Worm (Caenorhabditis elegans) whole organism, mixed stage, embryonic: Measurements from ENCODE around the gene glrx-3.

Experiments
- M03D4.4 ChIP-seq: sonication (generic microtip); optimal IDR thresholded peaks from 2 replicates; lab custom pipeline; 2017; ENCODE audit warnings: mild to moderate bottlenecking, missing genetic modification characterization, missing compliant biosample characterization
- bed-3 ChIP-seq: fragments of 200-800 bp; sonication (Bioruptor generic); optimal IDR thresholded peaks from 3 replicates; lab custom pipeline; 2018; ENCODE audit warnings: mild to moderate bottlenecking, missing genetic modification characterization, moderate library complexity, missing compliant biosample characterization
- blmp-1 ChIP-seq: fragments of 150-350 bp; optimal IDR thresholded peaks from 2 replicates; lab custom pipeline; 2014; ENCODE audit warnings: missing biosample characterization, missing genetic modification characterization
- ceh-39 ChIP-seq: fragments of 150-350 bp; optimal IDR thresholded peaks from 2 replicates; lab custom pipeline; 2014; ENCODE audit warnings: missing biosample characterization, missing genetic modification characterization
- ceh-43 ChIP-seq: fragments of 200-800 bp; sonication (Bioruptor generic); optimal IDR thresholded peaks from 2 replicates; lab custom pipeline; 2018; ENCODE audit warnings: mild to moderate bottlenecking, missing genetic modification characterization, moderate library complexity, missing compliant biosample characterization
- ceh-83 ChIP-seq: fragments of 200-800 bp; sonication (Bioruptor generic); optimal IDR thresholded peaks from 2 replicates; lab custom pipeline; 2018; ENCODE audit warnings: mild to moderate bottlenecking, missing genetic modification characterization, missing compliant biosample characterization
- ces-1 ChIP-seq: fragments of 150-350 bp; optimal IDR thresholded peaks from 2 replicates; lab custom pipeline; 2014; ENCODE audit warnings: missing biosample characterization, missing genetic modification reagents, missing genetic modification characterization
- cnd-1 ChIP-seq: fragments of 200-800 bp; sonication (Bioruptor generic); optimal IDR thresholded peaks from 2 replicates; lab custom pipeline; 2018; ENCODE audit warnings: mild to moderate bottlenecking, missing genetic modification characterization, missing compliant biosample characterization
- drap-1 ChIP-seq: fragments of 200-800 bp; sonication (Bioruptor generic); optimal IDR thresholded peaks from 3 replicates; lab custom pipeline; 2018; ENCODE audit warnings: mild to moderate bottlenecking, missing genetic modification characterization, missing compliant biosample characterization
- elt-1 ChIP-seq: sonication (generic microtip); optimal IDR thresholded peaks from 2 replicates; lab custom pipeline; 2017; ENCODE audit warnings: missing genetic modification characterization, mild to moderate bottlenecking, missing compliant biosample characterization, antibody characterized with exemption, moderate library complexity, borderline replicate concordance; ENCODE audit not compliant: insufficient read depth
- elt-3 ChIP-seq: fragments of 150-350 bp; optimal IDR thresholded peaks from 2 replicates; lab custom pipeline; 2014; ENCODE audit warnings: missing biosample characterization, missing genetic modification characterization
- flh-1 ChIP-seq: fragments of 200-800 bp; sonication (Bioruptor generic); optimal IDR thresholded peaks from 2 replicates; lab custom pipeline; 2018; ENCODE audit warnings: mild to moderate bottlenecking, missing genetic modification characterization, moderate library complexity, missing compliant biosample characterization
- ham-2 ChIP-seq: fragments of 200-800 bp; sonication (Bioruptor generic); optimal IDR thresholded peaks from 2 replicates; lab custom pipeline; 2018; ENCODE audit warnings: mild to moderate bottlenecking, missing genetic modification characterization, missing compliant biosample characterization
- hlh-1 ChIP-seq: fragments of 150-350 bp; optimal IDR thresholded peaks from 2 replicates; lab custom pipeline; 2014; ENCODE audit warnings: missing biosample characterization, missing genetic modification reagents, missing genetic modification characterization
- lin-13 ChIP-seq: fragments of 150-350 bp; optimal IDR thresholded peaks from 2 replicates; lab custom pipeline; 2014; ENCODE audit warnings: missing biosample characterization, missing genetic modification characterization
- lin-32 ChIP-seq: fragments of 200-800 bp; sonication (Bioruptor generic); optimal IDR thresholded peaks from 2 replicates; lab custom pipeline; 2018; ENCODE audit warnings: mild to moderate bottlenecking, missing genetic modification characterization, missing compliant biosample characterization
- mep-1 ChIP-seq: fragments of 150-350 bp; optimal IDR thresholded peaks from 2 replicates; lab custom pipeline; 2017; ENCODE audit warnings: missing biosample characterization, missing genetic modification reagents, missing genetic modification characterization, inconsistent platforms
- nhr-12 ChIP-seq: fragments of 150-350 bp; optimal IDR thresholded peaks from 2 replicates; lab custom pipeline; 2014; ENCODE audit warnings: missing biosample characterization, missing genetic modification characterization
- nhr-2 ChIP-seq: fragments of 150-350 bp; optimal IDR thresholded peaks from 2 replicates; lab custom pipeline; 2014; ENCODE audit warnings: missing biosample characterization, missing genetic modification characterization
- nhr-28 ChIP-seq: fragments of 150-350 bp; optimal IDR thresholded peaks from 2 replicates; lab custom pipeline; 2014; ENCODE audit warnings: missing biosample characterization, missing genetic modification characterization
- pha-4 ChIP-seq: fragments of 150-350 bp; optimal IDR thresholded peaks from 2 replicates; lab custom pipeline; 2018; ENCODE audit warnings: missing biosample characterization, missing genetic modification reagents, missing genetic modification characterization
- sem-2 ChIP-seq: fragments of 200-800 bp; sonication (Bioruptor generic); optimal IDR thresholded peaks from 2 replicates; lab custom pipeline; 2018; ENCODE audit warnings: mild to moderate bottlenecking, missing genetic modification characterization, missing compliant biosample characterization
- snpc-4 ChIP-seq: fragments of 150-350 bp; optimal IDR thresholded peaks from 2 replicates; lab custom pipeline; 2014; ENCODE audit warnings: missing biosample characterization, missing genetic modification characterization
- sptf-1 ChIP-seq: sonication (generic microtip); optimal IDR thresholded peaks from 2 replicates; lab custom pipeline; 2017; ENCODE audit warnings: mild to moderate bottlenecking, missing genetic modification characterization, moderate library complexity, missing compliant biosample characterization
- tbx-8 ChIP-seq: fragments of 200-800 bp; sonication (Bioruptor generic); optimal IDR thresholded peaks from 2 replicates; lab custom pipeline; 2018; ENCODE audit warnings: mild to moderate bottlenecking, missing genetic modification characterization, moderate library complexity, missing compliant biosample characterization
- unc-120 ChIP-seq: sonication (generic microtip); optimal IDR thresholded peaks from 2 replicates; lab custom pipeline; 2017; ENCODE audit warnings: missing genetic modification characterization, missing compliant biosample characterization; ENCODE audit not compliant: poor library complexity, severe bottlenecking
- unc-39 ChIP-seq: fragments of 150-350 bp; optimal IDR thresholded peaks from 2 replicates; lab custom pipeline; 2014; ENCODE audit warnings: missing biosample characterization, missing genetic modification characterization
- unc-62 ChIP-seq: fragments of 150-350 bp; optimal IDR thresholded peaks from 2 replicates; lab custom pipeline; 2014; ENCODE audit warnings: missing biosample characterization, missing genetic modification reagents, missing genetic modification characterization
- ztf-11 ChIP-seq: fragments of 150-350 bp; optimal IDR thresholded peaks from 2 replicates; lab custom pipeline; 2014; ENCODE audit warnings: missing biosample characterization, missing genetic modification characterization

The glrx-3 gene

DNA sequence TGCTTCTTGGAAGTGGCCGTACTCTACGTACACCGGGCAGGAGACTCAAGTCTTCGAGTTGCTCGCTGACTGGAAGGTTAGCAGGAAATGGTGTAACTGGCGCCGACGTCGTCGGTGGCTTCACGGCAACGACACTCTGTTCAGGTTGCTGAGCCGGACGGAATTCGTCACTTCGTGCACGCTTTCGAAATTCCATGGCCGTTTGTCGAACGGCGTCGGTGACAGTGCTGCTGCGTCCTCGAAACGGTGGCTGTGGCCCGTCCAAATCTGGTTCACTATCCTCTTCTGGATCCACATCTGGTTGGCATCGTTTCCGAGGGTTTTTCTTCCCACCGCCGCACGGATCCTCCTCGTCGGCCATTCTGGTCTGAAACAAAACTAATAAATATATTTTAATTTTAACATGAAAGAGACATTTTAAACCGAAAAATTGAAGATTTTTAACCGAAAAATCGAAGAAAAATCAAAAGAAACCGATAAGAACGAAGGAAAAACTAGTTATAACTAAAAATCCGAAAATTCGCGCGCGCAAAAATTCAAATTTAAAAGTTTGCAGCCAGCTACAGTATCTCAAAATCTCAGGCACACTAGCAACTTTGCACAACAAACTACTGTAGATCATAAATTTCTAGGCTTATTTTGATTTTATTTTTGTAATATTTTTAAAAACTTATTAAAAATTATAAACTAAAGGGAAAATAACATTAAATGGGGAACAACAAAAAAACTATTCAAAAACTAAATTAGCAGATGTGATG is 34.9 kb upstream of the glrx-3 start, which contains the start of gene F32D1.7:
F32D1.7 (minus strand) TSS at position 367 of the 758 bp plus-strand sequence.
- no peak for TF ChIP-seq flh-1
- TF ChIP-seq ztf-11 (tag; lab: Kevin White, UChicago): no peak
- TF ChIP-seq mep-1 (tag; lab: Kevin White, UChicago): no peak
- no peak for TF ChIP-seq ham-2
- TF ChIP-seq elt-1 (tag; lab: Kevin White, UChicago): no peak
- no peak for TF ChIP-seq unc-120
- no peak for TF ChIP-seq nhr-2 (tag; lab: Kevin White, UChicago)
- TF ChIP-seq ceh-39 (tag; lab: Kevin White, UChicago): no peak
- TF ChIP-seq bed-3 (GFP tag; lab: Kevin White, UChicago): no peak
- TF ChIP-seq drap-1 (GFP tag; lab: Kevin White, UChicago): no peak
- no peak for TF ChIP-seq unc-39 (tag; lab: Kevin White, UChicago)
- TF ChIP-seq blmp-1 (tag; lab: Kevin White, UChicago): no peak
- TF ChIP-seq snpc-4 (tag; lab: Kevin White, UChicago): no peak

DNA sequence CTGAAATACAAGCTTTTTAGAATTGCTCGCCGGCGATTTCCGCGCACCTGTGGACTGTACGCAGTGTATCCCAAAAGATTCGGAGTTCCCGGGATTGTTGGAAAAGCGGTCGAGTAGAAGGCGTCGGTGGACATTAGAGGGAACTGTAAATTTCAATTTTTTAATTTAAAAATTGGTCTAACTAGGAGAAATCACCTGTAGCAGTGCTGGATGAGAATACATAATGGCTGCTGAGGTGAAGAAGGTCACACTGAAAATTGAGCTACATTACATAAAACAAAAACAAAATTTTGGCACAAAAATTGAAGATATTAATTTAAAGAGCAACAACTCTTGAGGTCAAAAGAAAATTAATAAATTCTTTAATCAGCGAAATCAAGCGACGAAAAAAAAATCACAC is 33.5 kb upstream of the glrx-3 start, which contains the start of gene neg-1:
neg-1 (minus strand) TSS at position 250 of the 400 bp plus-strand sequence.
- no peak for TF ChIP-seq elt-3 (tag; lab: Kevin White, UChicago)
- no peak for TF ChIP-seq ces-1 (GFP tag; lab: Kevin White, UChicago)
- TF ChIP-seq nhr-28: no peak
- TF ChIP-seq nhr-12 (tag; lab: Kevin White, UChicago): no peak
- no peak for TF ChIP-seq ceh-83 (GFP tag; lab: Kevin White, UChicago)
- TF ChIP-seq bed-3 (GFP tag; lab: Kevin White, UChicago): no peak
- TF ChIP-seq ceh-43 (GFP tag; lab: Kevin White, UChicago): no peak
- TF ChIP-seq cnd-1 (tag; lab: Kevin White, UChicago): no peak
- no peak for TF ChIP-seq unc-39 (tag; lab: Kevin White, UChicago)
- no peak for TF ChIP-seq flh-1
- TF ChIP-seq sptf-1 (tag; lab: Kevin White, UChicago): no peak
- TF ChIP-seq drap-1 (GFP tag; lab: Kevin White, UChicago): no peak
- TF ChIP-seq lin-13 (tag; lab: Kevin White, UChicago): no peak
- no peak for TF ChIP-seq snpc-4 (tag; lab: Kevin White, UChicago)
- TF ChIP-seq tbx-8 (GFP tag; lab: Kevin White, UChicago): no peak
- no peak for TF ChIP-seq sem-2 (GFP tag; lab: Kevin White, UChicago)

DNA sequence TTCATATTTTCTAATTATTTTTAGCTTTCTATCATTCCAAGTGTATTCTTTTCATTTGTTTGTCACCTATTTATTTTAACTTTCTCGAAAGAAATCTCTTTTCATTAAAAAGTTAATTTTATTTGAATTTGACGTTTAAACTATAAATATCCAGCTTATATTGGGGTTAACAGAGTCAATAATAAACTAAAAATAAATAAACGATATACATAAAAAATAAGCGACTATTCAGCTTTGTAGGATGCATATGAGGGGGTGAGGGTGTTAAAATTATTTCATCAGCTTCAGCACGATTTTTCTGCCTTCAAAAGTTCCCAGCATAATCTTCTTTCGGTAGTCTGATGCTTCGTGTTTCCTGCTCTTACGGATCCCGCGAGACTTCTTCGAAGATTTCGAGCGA is 32.5 kb upstream of the glrx-3 start:
- TF ChIP-seq elt-1 (tag; lab: Kevin White, UChicago): no peak
- no peak for TF ChIP-seq cnd-1 (tag; lab: Kevin White, UChicago)
- no peak for TF ChIP-seq mep-1 (tag; lab: Kevin White, UChicago)
- no peak for TF ChIP-seq M03D4.4 (tag; lab: Kevin White, UChicago)
- TF ChIP-seq ces-1 (GFP tag; lab: Kevin White, UChicago): no peak
- TF ChIP-seq ztf-11 (tag; lab: Kevin White, UChicago): no peak
- TF ChIP-seq ceh-83 (GFP tag; lab: Kevin White, UChicago): no peak
- no peak for TF ChIP-seq lin-32 (GFP tag; lab: Kevin White, UChicago)
- no peak for TF ChIP-seq unc-62 (GFP tag; lab: Kevin White, UChicago)
- no peak for TF ChIP-seq snpc-4 (tag; lab: Kevin White, UChicago)
- TF ChIP-seq nhr-12 (tag; lab: Kevin White, UChicago): no peak
- no peak for TF ChIP-seq lin-13 (tag; lab: Kevin White, UChicago)

DNA sequence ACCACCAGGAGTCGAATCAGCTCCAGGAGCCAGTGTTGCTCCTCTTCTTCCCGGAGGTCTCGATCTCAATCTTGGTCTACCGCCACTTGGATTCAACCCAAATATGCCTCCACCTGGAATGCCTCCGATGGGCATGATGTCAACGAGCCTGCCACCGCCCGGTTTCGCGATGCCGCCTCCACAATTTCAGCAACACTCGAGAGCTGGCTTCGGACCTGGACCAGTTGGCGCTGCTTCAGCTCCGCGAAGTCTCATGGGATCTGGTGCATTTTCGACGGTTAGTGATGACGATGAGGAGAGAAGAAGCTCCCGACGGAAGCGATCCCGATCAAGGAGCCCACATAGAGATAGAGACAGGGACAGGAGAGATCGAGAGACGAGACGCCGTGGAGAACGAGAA is 31.9 kb upstream of the glrx-3 start:
- TF ChIP-seq unc-120 (no peak), lin-13 (tag; lab: Kevin White, UChicago) (no peak), sptf-1 (tag; lab: Kevin White, UChicago) (no peak), flh-1 (no peak), tbx-8 (GFP tag; lab: Kevin White, UChicago) (no peak), nhr-12 (tag; lab: Kevin White, UChicago) (no peak), elt-3 (tag; lab: Kevin White, UChicago) (no peak), mep-1 (tag; lab: Kevin White, UChicago) (no peak), ceh-39 (tag; lab: Kevin White, UChicago) (no peak), drap-1 (GFP tag; lab: Kevin White, UChicago) (no peak), lin-32 (GFP tag; lab: Kevin White, UChicago) (no peak), hlh-1 (no peak), M03D4.4 (tag; lab: Kevin White, UChicago) (no peak), pha-4 (tag; lab: Kevin White, UChicago) (no peak), bed-3 (GFP tag; lab: Kevin White, UChicago) (no peak), elt-1 (tag; lab: Kevin White, UChicago) (no peak), snpc-4 (tag; lab: Kevin White, UChicago) (no peak)
